Fruit fly (Drosophila melanogaster): ENCODE measurements around the gene chico.

The chico gene

dm6 chr2L:10200847-10201246 is 46.0 kb downstream of the chico start, which contains the start of the genes Ripalpha and RpL7 (continued):
- peak; percentile 99 for TF ChIP-seq NFAT (GFP tag; IDR thresholded peaks at IDR 0.05)
- TF ChIP-seq pita (GFP tag; optimal IDR thresholded peaks at IDR 0.05) = no peak
- peak; percentile 98 for TF ChIP-seq pho (GFP tag; optimal IDR thresholded peaks at IDR 0.05)
- no peak for TF ChIP-seq Trl (optimal IDR thresholded peaks at IDR 0.05)
- peak; percentile 99 for TF ChIP-seq Trl (GFP tag; optimal IDR thresholded peaks at IDR 0.05)
- TF ChIP-seq fd3F (GFP tag; optimal IDR thresholded peaks at IDR 0.05) = peak; percentile 93
- TF ChIP-seq bigmax (GFP tag; optimal IDR thresholded peaks at IDR 0.05) = peak; percentile 92
- peak; percentile 97 for TF ChIP-seq CG10654 (GFP tag; optimal IDR thresholded peaks at IDR 0.05)
- peak; percentile 100 for TF ChIP-seq pzg (GFP tag; optimal IDR thresholded peaks at IDR 0.05)
- TF ChIP-seq sob (GFP tag; IDR thresholded peaks at IDR 0.05) = peak; percentile 99
- TF ChIP-seq al (GFP tag; IDR thresholded peaks at IDR 0.05) = peak; percentile 94
- TF ChIP-seq CHES-1-like (GFP tag; optimal IDR thresholded peaks at IDR 0.05) = peak; percentile 99
- TF ChIP-seq CG2202 (tag; optimal IDR thresholded peaks at IDR 0.05) = peak; percentile 95
- peak; percentile 78 for TF ChIP-seq exex (tag; optimal IDR thresholded peaks at IDR 0.05)
- peak; percentile 99 for TF ChIP-seq Sry-δ (GFP tag; optimal IDR thresholded peaks at IDR 0.05)
- TF ChIP-seq CG3163 (GFP tag; optimal IDR thresholded peaks at IDR 0.05) = peak; percentile 92
- peak; percentile 96 for TF ChIP-seq CG12155 (GFP tag; optimal IDR thresholded peaks at IDR 0.05)
- TF ChIP-seq CG6689 (GFP tag; IDR thresholded peaks at IDR 0.05) = peak; percentile 88
- peak; percentile 92 for TF ChIP-seq tin (GFP tag; optimal IDR thresholded peaks at IDR 0.05)
- peak; percentile 92 for TF ChIP-seq ab (GFP tag; optimal IDR thresholded peaks at IDR 0.05)
- TF ChIP-seq CG12299 (tag; optimal IDR thresholded peaks at IDR 0.05) = peak; percentile 94
- TF ChIP-seq CG1603 (tag; optimal IDR thresholded peaks at IDR 0.05) = peak; percentile 98
- peak; percentile 92 for TF ChIP-seq kay (GFP tag; optimal IDR thresholded peaks at IDR 0.05)
- peak; percentile 99 for TF ChIP-seq CG18619 (GFP tag; optimal IDR thresholded peaks at IDR 0.05)
- TF ChIP-seq trem (tag; optimal IDR thresholded peaks at IDR 0.05) = peak; percentile 91
- TF ChIP-seq CG14050 (GFP tag; IDR thresholded peaks at IDR 0.05) = peak; percentile 95
- peak; percentile 96 for TF ChIP-seq CG2199 (GFP tag; IDR thresholded peaks at IDR 0.05)
- peak; percentile 97 for TF ChIP-seq Usf (GFP tag; optimal IDR thresholded peaks at IDR 0.05)
- TF ChIP-seq ac (GFP tag; optimal IDR thresholded peaks at IDR 0.05) = peak; percentile 96
- TF ChIP-seq Drgx (GFP tag; IDR thresholded peaks at IDR 0.05) = peak; percentile 84
- peak; percentile 92 for TF ChIP-seq tgo (GFP tag; IDR thresholded peaks at IDR 0.05)
- peak; percentile 90 for TF ChIP-seq CG7839 (tag; optimal IDR thresholded peaks at IDR 0.05)
- peak; percentile 97 for TF ChIP-seq CG4282 (GFP tag; optimal IDR thresholded peaks at IDR 0.05)
- TF ChIP-seq ci (GFP tag; IDR thresholded peaks at IDR 0.05) = peak; percentile 100
- TF ChIP-seq D19B (GFP tag; optimal IDR thresholded peaks at IDR 0.05) = peak; percentile 91
- TF ChIP-seq CG14667 (GFP tag; IDR thresholded peaks at IDR 0.05) = peak; percentile 88
- TF ChIP-seq Sin3A (optimal IDR thresholded peaks at IDR 0.05) = peak; percentile 69
- peak; percentile 81 for TF ChIP-seq danr (GFP tag; IDR thresholded peaks at IDR 0.05)
- TF ChIP-seq Dbx (GFP tag; IDR thresholded peaks at IDR 0.05) = peak; percentile 99
- TF ChIP-seq Hey (tag; optimal IDR thresholded peaks at IDR 0.05) = peak; percentile 98
- no peak for TF ChIP-seq yki (optimal IDR thresholded peaks at IDR 0.05)
- peak; percentile 99 for TF ChIP-seq CG17186 (GFP tag; optimal IDR thresholded peaks at IDR 0.05)
- TF ChIP-seq D19A (tag; optimal IDR thresholded peaks at IDR 0.05) = peak; percentile 51
- peak; percentile 89 for TF ChIP-seq CG8359 (GFP tag; optimal IDR thresholded peaks at IDR 0.05; ENCODE audit: borderline replicate concordance)
- no peak for TF ChIP-seq run (tag; optimal IDR thresholded peaks at IDR 0.05)
- TF ChIP-seq CG8765 (GFP tag; IDR thresholded peaks at IDR 0.05) = peak; percentile 88
- TF ChIP-seq CG4707 (GFP tag; optimal IDR thresholded peaks at IDR 0.05) = peak; percentile 94
- peak; percentile 99 for TF ChIP-seq B-H2 (GFP tag; optimal IDR thresholded peaks at IDR 0.05)
- peak; percentile 87 for TF ChIP-seq CG3995 (GFP tag; optimal IDR thresholded peaks at IDR 0.05)
- peak; percentile 100 for TF ChIP-seq lab (GFP tag; optimal IDR thresholded peaks at IDR 0.05)
- TF ChIP-seq CG17361 (GFP tag; IDR thresholded peaks at IDR 0.05) = peak; percentile 94
- peak; percentile 85 for TF ChIP-seq pnt (GFP tag; optimal IDR thresholded peaks at IDR 0.05)
- TF ChIP-seq CG7357 (GFP tag; IDR thresholded peaks at IDR 0.05) = peak; percentile 80
